Fruit fly (Drosophila melanogaster) whole organism, embryonic: ENCODE results near the gene CG31406.

Source experiments
- ATbp ChIP-seq: fragments of 200-800 bp; sonication (Bioruptor generic); optimal IDR thresholded peaks from 2 replicates; lab custom pipeline; 2017; ENCODE audit warnings: missing biosample characterization, mild to moderate bottlenecking, missing genetic modification characterization, missing genetic modification reagents
- Abd-B ChIP-seq: fragments of 200-800 bp; sonication (Bioruptor generic); optimal IDR thresholded peaks from 2 replicates; lab custom pipeline; 2018; ENCODE audit warnings: missing biosample characterization, mild to moderate bottlenecking, missing genetic modification characterization, moderate library complexity
- CG10431 ChIP-seq: fragments of 200-800 bp; sonication (Bioruptor generic); optimal IDR thresholded peaks from 3 replicates; lab custom pipeline; 2018; ENCODE audit warnings: missing biosample characterization, mild to moderate bottlenecking, missing genetic modification characterization
- CG11093 ChIP-seq: fragments of 200-800 bp; sonication (Bioruptor generic); IDR thresholded peaks from 3 replicates; pipeline ENCODE4 v1.3.6; 2022; ENCODE audit warnings: missing biosample characterization, missing genetic modification characterization
- CG12155 ChIP-seq: fragments of 200-800 bp; sonication (Bioruptor generic); optimal IDR thresholded peaks from 3 replicates; lab custom pipeline; 2016; ENCODE audit warnings: missing biosample characterization, missing genetic modification characterization
- CG13424 ChIP-seq: fragments of 200-800 bp; sonication (Bioruptor generic); optimal IDR thresholded peaks from 2 replicates; lab custom pipeline; 2019; ENCODE audit warnings: missing biosample characterization, mild to moderate bottlenecking, missing genetic modification characterization, moderate library complexity
- CG13894 ChIP-seq: fragments of 200-800 bp; sonication (Bioruptor generic); optimal IDR thresholded peaks from 3 replicates; lab custom pipeline; 2018; ENCODE audit warnings: missing biosample characterization, mild to moderate bottlenecking, missing genetic modification characterization, moderate library complexity
- CG15269 ChIP-seq: fragments of 200-800 bp; sonication (Bioruptor generic); optimal IDR thresholded peaks from 2 replicates; lab custom pipeline; 2018; ENCODE audit warnings: missing biosample characterization, mild to moderate bottlenecking, missing genetic modification characterization, moderate library complexity
- CG16815 ChIP-seq: fragments of 200-800 bp; sonication (Bioruptor generic); optimal IDR thresholded peaks from 3 replicates; lab custom pipeline; 2017; ENCODE audit warnings: missing biosample characterization, mild to moderate bottlenecking, missing genetic modification characterization
- CG18262 ChIP-seq: fragments of 200-800 bp; optimal IDR thresholded peaks from 3 replicates; lab custom pipeline; 2019; ENCODE audit warnings: missing biosample characterization, mild to moderate bottlenecking, missing genetic modification characterization, moderate library complexity
- CG1832 ChIP-seq: fragments of 200-800 bp; sonication (Bioruptor generic); optimal IDR thresholded peaks from 2 replicates; lab custom pipeline; 2017; ENCODE audit warnings: missing biosample characterization, mild to moderate bottlenecking, missing genetic modification characterization, inconsistent platforms
- CG31441 ChIP-seq: fragments of 200-800 bp; sonication (Bioruptor generic); IDR thresholded peaks from 2 replicates; pipeline ENCODE4 v1.3.6; 2022; ENCODE audit warnings: missing biosample characterization, missing genetic modification characterization
- CG32772 ChIP-seq: fragments of 200-800 bp; sonication (Bioruptor generic); IDR thresholded peaks from 2 replicates; pipeline ENCODE4 v1.3.6; 2022; ENCODE audit warnings: missing biosample characterization, missing genetic modification characterization
- CG6254 ChIP-seq: fragments of 200-800 bp; sonication (Bioruptor generic); optimal IDR thresholded peaks from 3 replicates; lab custom pipeline; 2017; ENCODE audit warnings: mild to moderate bottlenecking, missing biosample characterization, missing genetic modification reagents, missing genetic modification characterization
- CG6654 ChIP-seq: fragments of 200-800 bp; sonication (Bioruptor generic); optimal IDR thresholded peaks from 2 replicates; lab custom pipeline; 2017; ENCODE audit warnings: missing biosample characterization, mild to moderate bottlenecking, missing genetic modification characterization
- CG7357 ChIP-seq: fragments of 200-800 bp; sonication (Bioruptor generic); IDR thresholded peaks from 3 replicates; pipeline ENCODE4 v1.3.6; 2022; ENCODE audit warnings: missing biosample characterization, missing genetic modification characterization
- CTCF ChIP-seq: fragments of 200-800 bp; sonication (Bioruptor generic); optimal IDR thresholded peaks from 2 replicates; lab custom pipeline; 2017; ENCODE audit warnings: missing biosample characterization, mild to moderate bottlenecking, missing genetic modification characterization, moderate library complexity
- Deaf1 ChIP-seq: fragments of 200-800 bp; optimal IDR thresholded peaks from 3 replicates; lab custom pipeline; 2019; ENCODE audit warnings: missing biosample characterization, mild to moderate bottlenecking, missing genetic modification characterization, moderate library complexity
- ERR ChIP-seq: fragments of 200-800 bp; sonication (Bioruptor generic); optimal IDR thresholded peaks from 2 replicates; lab custom pipeline; 2016; ENCODE audit warnings: missing biosample characterization, missing genetic modification characterization
- Hsf ChIP-seq: fragments of 200-800 bp; sonication (Bioruptor generic); optimal IDR thresholded peaks from 3 replicates; lab custom pipeline; 2016; ENCODE audit warnings: missing biosample characterization, missing genetic modification characterization
- Meics ChIP-seq: fragments of 200-800 bp; sonication (Bioruptor generic); optimal IDR thresholded peaks from 2 replicates; lab custom pipeline; 2017; ENCODE audit warnings: missing biosample characterization, mild to moderate bottlenecking, missing genetic modification characterization
- Nf-YC ChIP-seq: fragments of 200-800 bp; optimal IDR thresholded peaks from 3 replicates; lab custom pipeline; 2019; ENCODE audit warnings: missing biosample characterization, mild to moderate bottlenecking, missing genetic modification characterization, moderate library complexity
- NfI ChIP-seq: fragments of 200-800 bp; sonication (Bioruptor generic); optimal IDR thresholded peaks from 3 replicates; lab custom pipeline; 2018; ENCODE audit warnings: missing biosample characterization, mild to moderate bottlenecking, missing genetic modification characterization, moderate library complexity
- Oaz ChIP-seq: fragments of 200-800 bp; sonication (Bioruptor generic); IDR thresholded peaks from 2 replicates; pipeline ENCODE4 v1.3.6; 2022; ENCODE audit warnings: missing biosample characterization, missing genetic modification characterization
- Oli ChIP-seq: fragments of 200-800 bp; sonication (Bioruptor generic); optimal IDR thresholded peaks from 2 replicates; lab custom pipeline; 2018; ENCODE audit warnings: missing biosample characterization, mild to moderate bottlenecking, missing genetic modification characterization, moderate library complexity
- Sox100B ChIP-seq: fragments of 200-800 bp; sonication (Bioruptor generic); optimal IDR thresholded peaks from 3 replicates; lab custom pipeline; 2018; ENCODE audit warnings: missing biosample characterization, mild to moderate bottlenecking, missing genetic modification characterization
- Trl ChIP-seq, 3 experiments: fragments of >200 bp in 2 of 3; fragments of 200-800 bp in 1 of 3; sonication (Bioruptor generic) in 1 of 3; optimal IDR thresholded peaks; 2 replicates in 1 of 3; 3 replicates in 2 of 3; lab custom pipeline; 2016 to 2017; ENCODE audit warnings: missing biosample characterization in 1 of 3, missing genetic modification characterization in 1 of 3
- abd-A ChIP-seq: fragments of 200-800 bp; sonication (Bioruptor generic); optimal IDR thresholded peaks from 3 replicates; lab custom pipeline; 2019; ENCODE audit warnings: missing biosample characterization, mild to moderate bottlenecking, missing genetic modification characterization, moderate library complexity
- ac ChIP-seq: fragments of 200-800 bp; sonication (Bioruptor generic); optimal IDR thresholded peaks from 3 replicates; lab custom pipeline; 2017; ENCODE audit warnings: missing biosample characterization, mild to moderate bottlenecking, missing genetic modification characterization
- amos ChIP-seq: fragments of 200-800 bp; sonication (Bioruptor generic); IDR thresholded peaks from 2 replicates; pipeline ENCODE4 v1.3.6; 2022; ENCODE audit warnings: missing biosample characterization, missing genetic modification characterization; ENCODE audit not compliant: partially characterized antibody
- bowl ChIP-seq: fragments of 200-800 bp; sonication (Bioruptor generic); IDR thresholded peaks from 2 replicates; pipeline ENCODE4 v1.3.6; 2022; ENCODE audit warnings: missing biosample characterization, missing genetic modification characterization
- cg ChIP-seq: fragments of 200-800 bp; sonication (Bioruptor generic); optimal IDR thresholded peaks from 3 replicates; lab custom pipeline; 2019; ENCODE audit warnings: missing biosample characterization, mild to moderate bottlenecking, missing genetic modification characterization, moderate library complexity
- croc ChIP-seq: fragments of 200-800 bp; sonication (Bioruptor generic); conservative IDR thresholded peaks from 3 replicates; pipeline ENCODE4 v1.3.6; 2022; ENCODE audit warnings: missing biosample characterization, missing genetic modification characterization
- emc ChIP-seq: fragments of 200-800 bp; sonication (Bioruptor generic); optimal IDR thresholded peaks from 2 replicates; lab custom pipeline; 2016; ENCODE audit warnings: missing biosample characterization, missing genetic modification characterization
- fd102C ChIP-seq: fragments of 200-800 bp; sonication (Bioruptor generic); optimal IDR thresholded peaks from 2 replicates; lab custom pipeline; 2018; ENCODE audit warnings: missing biosample characterization, mild to moderate bottlenecking, missing genetic modification characterization, moderate library complexity
- ftz-f1 ChIP-seq: fragments of 200-800 bp; sonication (Bioruptor generic); optimal IDR thresholded peaks from 2 replicates; lab custom pipeline; 2016; ENCODE audit warnings: missing biosample characterization, missing genetic modification characterization
- jumu ChIP-seq: fragments of 200-800 bp; sonication (Bioruptor generic); optimal IDR thresholded peaks from 3 replicates; lab custom pipeline; 2016; ENCODE audit warnings: missing biosample characterization, missing genetic modification characterization
- klu ChIP-seq: fragments of 200-800 bp; sonication (Bioruptor generic); IDR thresholded peaks from 2 replicates; pipeline ENCODE4 v1.3.6; 2022; ENCODE audit warnings: missing biosample characterization, missing genetic modification characterization
- lab ChIP-seq: fragments of 200-800 bp; sonication (Bioruptor generic); optimal IDR thresholded peaks from 3 replicates; lab custom pipeline; 2017; ENCODE audit warnings: missing biosample characterization, missing genetic modification characterization, mild to moderate bottlenecking, moderate library complexity, missing genetic modification reagents
- nerfin-1 ChIP-seq: fragments of 200-800 bp; sonication (Bioruptor generic); optimal IDR thresholded peaks from 3 replicates; lab custom pipeline; 2019; ENCODE audit warnings: missing biosample characterization, mild to moderate bottlenecking, missing genetic modification characterization, moderate library complexity
- oc ChIP-seq: fragments of 200-800 bp; sonication (Bioruptor generic); optimal IDR thresholded peaks from 2 replicates; lab custom pipeline; 2018; ENCODE audit warnings: missing biosample characterization, mild to moderate bottlenecking, missing genetic modification characterization, moderate library complexity
- onecut ChIP-seq: fragments of 200-800 bp; sonication (Bioruptor generic); IDR thresholded peaks from 2 replicates; pipeline ENCODE4 v1.3.6; 2022; ENCODE audit warnings: missing biosample characterization, missing genetic modification characterization
- p53 ChIP-seq: fragments of 200-800 bp; sonication (Bioruptor generic); optimal IDR thresholded peaks from 2 replicates; lab custom pipeline; 2016; ENCODE audit warnings: missing biosample characterization, missing genetic modification characterization
- pho ChIP-seq: fragments of 200-800 bp; sonication (Bioruptor generic); optimal IDR thresholded peaks from 2 replicates; lab custom pipeline; 2016; ENCODE audit warnings: missing biosample characterization, missing genetic modification characterization
- pros ChIP-seq: fragments of 200-800 bp; sonication (Bioruptor generic); optimal IDR thresholded peaks from 3 replicates; lab custom pipeline; 2019; ENCODE audit warnings: missing biosample characterization, mild to moderate bottlenecking, missing genetic modification characterization, moderate library complexity
- sr ChIP-seq: fragments of 200-800 bp; sonication (Bioruptor generic); IDR thresholded peaks from 3 replicates; pipeline ENCODE4 v1.3.6; 2022; ENCODE audit warnings: missing biosample characterization, missing genetic modification characterization
- trem ChIP-seq: fragments of 200-800 bp; optimal IDR thresholded peaks from 3 replicates; lab custom pipeline; 2019; ENCODE audit warnings: missing biosample characterization, mild to moderate bottlenecking, missing genetic modification characterization, moderate library complexity
- unc-4 ChIP-seq: fragments of 200-800 bp; sonication (Bioruptor generic); IDR thresholded peaks from 2 replicates; pipeline ENCODE4 v1.3.6; 2022; ENCODE audit warnings: missing biosample characterization, missing genetic modification characterization; ENCODE audit not compliant: partially characterized antibody
- zen ChIP-seq: fragments of 200-800 bp; sonication (Bioruptor generic); optimal IDR thresholded peaks from 3 replicates; lab custom pipeline; 2018; ENCODE audit warnings: missing biosample characterization, mild to moderate bottlenecking, missing genetic modification characterization, moderate library complexity

CG31406 gene

DNA sequence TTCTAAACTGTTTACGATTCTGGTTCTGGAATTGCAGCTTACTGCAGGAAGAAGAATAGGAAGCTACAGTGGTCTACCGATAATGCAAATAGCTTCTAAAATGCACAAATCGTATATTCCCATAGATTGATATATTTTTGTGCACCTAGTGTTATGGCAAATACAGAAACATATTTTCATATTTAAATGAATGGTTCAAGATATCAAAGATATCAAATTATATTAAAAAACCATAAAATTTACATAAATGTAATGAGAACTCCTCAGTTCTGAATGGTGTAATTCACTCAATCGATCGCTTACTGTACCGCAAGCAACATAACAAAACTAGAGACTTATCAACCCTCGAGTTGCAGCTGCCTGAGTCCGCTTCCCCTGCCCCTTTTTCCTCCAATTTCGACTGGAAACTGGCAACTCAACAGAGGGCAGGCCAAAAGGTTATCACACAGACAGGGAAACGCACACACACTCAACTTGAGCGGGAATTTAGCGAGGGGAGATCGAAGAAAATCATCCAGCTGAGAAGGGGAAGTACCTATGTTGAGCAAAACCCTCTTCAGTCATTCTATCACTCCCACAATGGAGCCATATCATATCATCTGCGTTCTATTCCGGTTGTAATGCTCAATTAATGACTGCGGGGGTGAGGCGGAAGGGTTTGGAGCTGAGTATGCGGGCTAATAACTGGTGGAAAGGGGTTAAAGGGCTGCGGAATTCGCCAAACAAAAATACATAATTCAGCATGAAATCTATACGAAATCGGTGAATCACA is 5.6 kb downstream of the CG31406 start (continued):
- peak; percentile 75 for TF ChIP-seq CG18262 (tag; lab: Kevin White, UChicago)
- TF ChIP-seq fd102C (GFP tag; lab: Kevin White, UChicago), result no peak
- no peak for TF ChIP-seq amos
- peak; percentile 52 for TF ChIP-seq CG13894 (tag; lab: Kevin White, UChicago)
- TF ChIP-seq lab (GFP tag; lab: Kevin White, UChicago), result peak; percentile 7
- no peak for TF ChIP-seq NfI (GFP tag; lab: Kevin White, UChicago)
- peak; percentile 85 for TF ChIP-seq ac (GFP tag; lab: Kevin White, UChicago)
- TF ChIP-seq Meics (GFP tag; lab: Kevin White, UChicago), result peak; percentile 22
- no peak for TF ChIP-seq CG7357 (GFP tag; lab: Robert Waterston, UW)
- peak; percentile 18 for TF ChIP-seq CG6254
- peak; percentile 1 for TF ChIP-seq Hsf
- peak; percentile 45 for TF ChIP-seq trem
- TF ChIP-seq cg (GFP tag; lab: Kevin White, UChicago), result peak; percentile 2
- peak; percentile 43 for TF ChIP-seq CG13424 (tag; lab: Kevin White, UChicago)
- TF ChIP-seq nerfin-1 (tag; lab: Kevin White, UChicago), result peak; percentile 31
- TF ChIP-seq pho (GFP tag; lab: Kevin White, UChicago), result no peak
- peak; percentile 5 for TF ChIP-seq ATbp (GFP tag; lab: Kevin White, UChicago)
- no peak for TF ChIP-seq CG6654 (GFP tag; lab: Kevin White, UChicago)
- no peak for TF ChIP-seq Oaz
- TF ChIP-seq unc-4 (GFP tag; lab: Robert Waterston, UW), result no peak
- no peak for TF ChIP-seq Abd-B (GFP tag; lab: Kevin White, UChicago)
- no peak for TF ChIP-seq CG11093 (GFP tag; lab: Robert Waterston, UW)
- peak; percentile 13 for TF ChIP-seq oc (tag; lab: Kevin White, UChicago)
- TF ChIP-seq Oli (tag; lab: Kevin White, UChicago), result peak; percentile 40
- TF ChIP-seq klu (GFP tag; lab: Robert Waterston, UW), result no peak
- no peak for TF ChIP-seq p53
- TF ChIP-seq sr (GFP tag; lab: Robert Waterston, UW), result no peak
- TF ChIP-seq zen (tag; lab: Kevin White, UChicago), result peak; percentile 29
- peak; percentile 29 for TF ChIP-seq Sox100B (GFP tag; lab: Kevin White, UChicago)
- peak; percentile 27; the same call in 2 of the 3 replicates for TF ChIP-seq croc (GFP tag; lab: Robert Waterston, UW)
- TF ChIP-seq bowl (GFP tag; lab: Robert Waterston, UW), result no peak
- peak; percentile 51 for TF ChIP-seq CG16815

dm6 chr3R:10355840-10356562 is 7.4 kb downstream of the CG31406 start:
- TF ChIP-seq CG32772 (GFP tag; lab: Robert Waterston, UW), result no peak
- no peak for TF ChIP-seq emc (GFP tag; lab: Kevin White, UChicago)
- TF ChIP-seq CTCF (GFP tag; lab: Kevin White, UChicago), result peak; percentile 24
- TF ChIP-seq ftz-f1 (GFP tag; lab: Kevin White, UChicago), result peak; percentile 92
- peak; percentile 84 for TF ChIP-seq ERR (GFP tag; lab: Kevin White, UChicago)
- no peak for TF ChIP-seq jumu (GFP tag; lab: Kevin White, UChicago)
- peak; percentile 96 for TF ChIP-seq onecut (GFP tag; lab: Robert Waterston, UW)
- no peak for TF ChIP-seq CG31441
- TF ChIP-seq Nf-YC (tag; lab: Kevin White, UChicago), result peak; percentile 6
- TF ChIP-seq abd-A (tag; lab: Kevin White, UChicago), result peak; percentile 85
- peak; percentile 72 for TF ChIP-seq pros (GFP tag; lab: Kevin White, UChicago)
- TF ChIP-seq Deaf1 (tag; lab: Kevin White, UChicago), result peak; percentile 18
- peak; percentile 68 for TF ChIP-seq CG12155 (GFP tag; lab: Kevin White, UChicago)
- no peak for TF ChIP-seq CG10431 (GFP tag; lab: Kevin White, UChicago)
- peak; percentile 77 for TF ChIP-seq CG1832 (GFP tag; lab: Kevin White, UChicago)
- peak; percentile 87 to 89 for TF ChIP-seq Trl (optimal IDR thresholded peaks at IDR 0.05; lab: Kevin White, UChicago)
- TF ChIP-seq Trl (GFP tag; optimal IDR thresholded peaks at IDR 0.05; lab: Kevin White, UChicago), result no peak
- TF ChIP-seq CG15269, result no peak
